Worm (Caenorhabditis elegans): Measurements from ENCODE around the gene lex-1.

- TF ChIP-seq unc-39 (tag; optimal IDR thresholded peaks at IDR 0.05) (no peak), blmp-1 (tag; optimal IDR thresholded peaks at IDR 0.05; ENCODE audit: insufficient read depth) (no peak), lin-13 (GFP tag; optimal IDR thresholded peaks at IDR 0.05) (no peak), aly-2 (tag; optimal IDR thresholded peaks at IDR 0.05) (no peak), elt-1 (tag; optimal IDR thresholded peaks at IDR 0.05) (no peak), elt-3 (tag; optimal IDR thresholded peaks at IDR 0.05) (no peak), nhr-11 (tag; optimal IDR thresholded peaks at IDR 0.05) (no peak), unc-55 (GFP tag; optimal IDR thresholded peaks at IDR 0.05) (no peak), zag-1 (tag; optimal IDR thresholded peaks at IDR 0.05) (no peak)
Observed at ce11 chrIV:12052461-12052860, 26.8 kb upstream of the lex-1 start.

Measured in whole organism, L2 larva.